Worm (Caenorhabditis elegans): ENCODE data around the gene T16A9.3.

The T16A9.3 gene

DNA sequence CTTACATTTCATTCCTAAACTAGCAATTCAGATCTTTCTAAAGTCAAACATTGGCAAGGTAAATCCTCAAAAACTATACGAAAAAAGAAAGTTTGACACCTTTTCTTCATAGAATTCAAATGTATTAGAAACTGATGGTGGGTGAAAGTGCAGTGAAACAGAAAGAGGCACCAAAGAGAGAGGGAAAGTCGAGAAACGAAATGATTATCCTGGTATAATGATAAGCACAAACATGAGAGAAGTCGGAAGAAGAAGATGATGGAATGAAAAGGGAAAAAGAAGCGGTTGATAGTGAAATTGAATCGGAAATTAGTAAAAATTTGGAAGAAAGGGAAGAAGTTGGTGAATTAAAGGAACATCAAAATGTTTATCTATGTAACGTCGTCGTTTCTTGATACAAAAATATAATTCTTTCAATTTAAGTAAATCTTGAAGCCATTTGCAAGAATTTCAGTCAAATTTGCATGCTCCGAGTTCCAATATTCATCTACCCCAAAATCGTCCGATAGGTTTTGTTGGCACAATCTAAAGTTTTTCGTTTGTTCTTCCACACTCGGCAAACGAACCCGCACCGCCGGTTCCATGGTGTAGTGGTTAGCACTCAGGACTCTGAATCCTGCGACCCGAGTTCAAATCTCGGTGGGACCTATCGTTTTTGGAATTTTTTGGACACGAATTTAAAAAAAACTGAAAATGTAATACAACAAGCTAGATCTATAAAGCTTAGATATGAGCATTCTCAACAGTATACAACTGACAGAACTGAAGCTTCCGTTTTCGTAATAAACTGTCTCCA is 25.7 kb downstream of the T16A9.3 start:
- TF ChIP-seq snpc-1.3 (tag; optimal IDR thresholded peaks at IDR 0.05; ENCODE audit: insufficient read depth) (peak; percentile 54), xnd-1 (tag; optimal IDR thresholded peaks at IDR 0.05) (no peak), D2030.7 (GFP tag; IDR thresholded peaks at IDR 0.05) (peak; percentile 51; the same call in 1 of the 2 replicates), F23B12.7 (tag; optimal IDR thresholded peaks at IDR 0.05; ENCODE audit: insufficient read depth) (peak; percentile 73), snpc-1.1 (tag; optimal IDR thresholded peaks at IDR 0.05; ENCODE audit: insufficient read depth) (peak; percentile 49), ceh-27 (GFP tag; optimal IDR thresholded peaks at IDR 0.05) (no peak), madf-6 (GFP tag; IDR thresholded peaks at IDR 0.05) (peak; percentile 39; the same call in 1 of the 2 replicates), die-1 (tag; optimal IDR thresholded peaks at IDR 0.05) (peak; percentile 37), him-1 (tag; optimal IDR thresholded peaks at IDR 0.05) (peak; percentile 4), lin-26 (GFP tag; IDR thresholded peaks at IDR 0.05) (peak; percentile 73; the same call in 1 of the 2 replicates), mxl-1 (tag; optimal IDR thresholded peaks at IDR 0.05) (peak; percentile 7), mcd-1 (GFP tag; IDR thresholded peaks at IDR 0.05) (no peak), nhr-179 (tag; optimal IDR thresholded peaks at IDR 0.05) (no peak), zfh-2 (GFP tag; conservative IDR thresholded peaks at IDR 0.05) (no peak), ceh-58 (GFP tag; IDR thresholded peaks at IDR 0.05) (no peak), atf-7 (tag; optimal IDR thresholded peaks at IDR 0.05) (no peak), tbp1 (GFP tag; optimal IDR thresholded peaks at IDR 0.05) (peak; percentile 88), nhr-27 (tag; optimal IDR thresholded peaks at IDR 0.05) (no peak), F39B2.1 (GFP tag; IDR thresholded peaks at IDR 0.05) (no peak), B0261.1 (tag; optimal IDR thresholded peaks at IDR 0.05) (peak; percentile 69), chd-7 (tag; optimal IDR thresholded peaks at IDR 0.05) (peak; percentile 1), ztf-18 (tag; optimal IDR thresholded peaks at IDR 0.05) (peak; percentile 31), lin-40 (tag; optimal IDR thresholded peaks at IDR 0.05) (no peak), sea-2 (GFP tag; IDR thresholded peaks at IDR 0.05) (no peak), tbx-9 (tag; optimal IDR thresholded peaks at IDR 0.05; ENCODE audit: borderline replicate concordance) (no peak), hlh-12 (tag; optimal IDR thresholded peaks at IDR 0.05) (no peak), Y79H2A.3 (GFP tag; conservative IDR thresholded peaks at IDR 0.05) (no peak), ets-4 (GFP tag; optimal IDR thresholded peaks at IDR 0.05) (no peak), repo-1 (tag; optimal IDR thresholded peaks at IDR 0.05) (no peak), snpc-4 (GFP tag; optimal IDR thresholded peaks at IDR 0.05) (peak; percentile 0), snpc-4 (tag; optimal IDR thresholded peaks at IDR 0.05) (peak in 1 of 4 experiments; percentile 12), C17E4.6 (GFP tag; IDR thresholded peaks at IDR 0.05) (no peak), ztf-6 (GFP tag; IDR thresholded peaks at IDR 0.05) (no peak), bed-2 (GFP tag; IDR thresholded peaks at IDR 0.05) (no peak), tlf-1 (GFP tag; optimal IDR thresholded peaks at IDR 0.05) (no peak), mel-28 (tag; optimal IDR thresholded peaks at IDR 0.05; ENCODE audit: borderline replicate concordance) (no peak), rpc-1 (optimal IDR thresholded peaks at IDR 0.05) (peak; percentile 55), rpc-1 (tag; optimal IDR thresholded peaks at IDR 0.05) (peak; percentile 80), ekl-4 (GFP tag; IDR thresholded peaks at IDR 0.05) (no peak), nhr-90 (tag; optimal IDR thresholded peaks at IDR 0.05) (no peak), pbrm-1 (GFP tag; IDR thresholded peaks at IDR 0.05) (peak; percentile 61; the same call in 1 of the 2 replicates), ztf-25 (GFP tag; IDR thresholded peaks at IDR 0.05) (0 out of 2 replicates have a peak, but pooled peaks have one; percentile 37), hmg-1.2 (GFP tag; IDR thresholded peaks at IDR 0.05) (peak; percentile 25; the same call in 1 of the 2 replicates), Y56A3A.18 (GFP tag; IDR thresholded peaks at IDR 0.05) (no peak)

Data from whole organism, young adult.